Fruit fly (Drosophila melanogaster): ENCODE results near the gene Sap47.

Sap47 gene

DNA sequence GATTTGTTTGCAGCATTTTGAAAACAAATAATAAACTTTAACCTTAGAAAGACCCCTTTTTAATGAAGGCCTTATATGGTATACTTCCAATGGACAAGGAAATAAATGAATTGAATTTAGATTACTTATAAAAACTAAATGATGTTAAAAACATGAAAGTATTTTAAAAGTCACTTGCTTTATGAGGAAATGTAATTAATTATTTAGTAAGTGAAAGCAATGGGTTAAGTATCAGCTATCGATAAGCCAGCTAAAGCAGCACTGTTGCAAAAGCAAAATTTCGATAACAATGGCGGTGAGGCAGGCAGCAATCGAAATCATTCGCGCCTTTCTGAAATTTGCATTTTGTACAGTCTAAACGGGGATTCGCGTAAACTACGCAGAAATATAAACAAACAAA is 30.3 kb downstream of the Sap47 start, which contains the start of the genes CG32856 and Rbf2 (continued):
- TF ChIP-seq Eip74EF (GFP tag; optimal IDR thresholded peaks at IDR 0.05) (no peak), cato (GFP tag; optimal IDR thresholded peaks at IDR 0.05; ENCODE audit: borderline replicate concordance) (peak; percentile 38), HLH4C (GFP tag; IDR thresholded peaks at IDR 0.05; ENCODE audit: partially characterized antibody) (peak; percentile 92), CG8388 (GFP tag; optimal IDR thresholded peaks at IDR 0.05) (peak; percentile 79), ranshi (GFP tag; IDR thresholded peaks at IDR 0.05) (peak; percentile 69), CG6254 (GFP tag; optimal IDR thresholded peaks at IDR 0.05) (peak; percentile 20), chm (GFP tag; IDR thresholded peaks at IDR 0.05) (no peak), CG13424 (tag; optimal IDR thresholded peaks at IDR 0.05) (peak; percentile 91), Ets97D (GFP tag; optimal IDR thresholded peaks at IDR 0.05) (peak; percentile 90), CG4424 (GFP tag; optimal IDR thresholded peaks at IDR 0.05) (peak; percentile 63), CG1529 (GFP tag; optimal IDR thresholded peaks at IDR 0.05) (no peak), CG7987 (GFP tag; optimal IDR thresholded peaks at IDR 0.05) (no peak), HmgZ (tag; optimal IDR thresholded peaks at IDR 0.05) (peak; percentile 90), Adf1 (GFP tag; IDR thresholded peaks at IDR 0.05) (peak; percentile 64; the same call in 1 of the 2 replicates), z (GFP tag; IDR thresholded peaks at IDR 0.05) (no peak), Ptx1 (GFP tag; IDR thresholded peaks at IDR 0.05) (no peak; the same call in 1 of the 2 replicates), hb (GFP tag; IDR thresholded peaks at IDR 0.05; ENCODE audit: partially characterized antibody) (peak; percentile 89), Atf6 (GFP tag; IDR thresholded peaks at IDR 0.05) (peak; percentile 86), sens (GFP tag) (peak; percentile 93), nerfin-1 (tag; optimal IDR thresholded peaks at IDR 0.05) (peak; percentile 75), Myb (GFP tag; optimal IDR thresholded peaks at IDR 0.05) (peak; percentile 65), row (GFP tag; IDR thresholded peaks at IDR 0.05) (peak; percentile 95), dimm (GFP tag; IDR thresholded peaks at IDR 0.05) (no peak), chinmo (GFP tag; IDR thresholded peaks at IDR 0.05; ENCODE audit: partially characterized antibody) (0 out of 4 replicates have a peak, but pooled peaks have one; percentile 68), sima (GFP tag; optimal IDR thresholded peaks at IDR 0.05) (no peak), BEAF-32 (GFP tag; optimal IDR thresholded peaks at IDR 0.05) (peak; percentile 79), Nf-YB (GFP tag; optimal IDR thresholded peaks at IDR 0.05) (peak; percentile 64), CG10979 (tag; optimal IDR thresholded peaks at IDR 0.05) (peak; percentile 23), bowl (GFP tag; IDR thresholded peaks at IDR 0.05) (0 out of 2 replicates have a peak, but pooled peaks have one; percentile 31), ind (GFP tag; optimal IDR thresholded peaks at IDR 0.05) (peak; percentile 65), kay (GFP tag; optimal IDR thresholded peaks at IDR 0.05) (peak; percentile 39), gsb-n (tag; optimal IDR thresholded peaks at IDR 0.05) (peak; percentile 78), CG14050 (GFP tag; IDR thresholded peaks at IDR 0.05) (peak; percentile 63), ase (GFP tag; IDR thresholded peaks at IDR 0.05) (no peak), Neu2 (GFP tag; optimal IDR thresholded peaks at IDR 0.05; ENCODE audit: borderline replicate concordance) (peak; percentile 21), CG9609 (GFP tag; optimal IDR thresholded peaks at IDR 0.05) (peak; percentile 68), her (GFP tag; optimal IDR thresholded peaks at IDR 0.05) (peak; percentile 73), CG11085 (GFP tag; IDR thresholded peaks at IDR 0.05) (no peak), H2.0 (GFP tag; IDR thresholded peaks at IDR 0.05) (peak; percentile 86), Mes4 (GFP tag; optimal IDR thresholded peaks at IDR 0.05) (peak; percentile 68), CG2875 (GFP tag; optimal IDR thresholded peaks at IDR 0.05) (peak; percentile 3), Tbp (GFP tag; optimal IDR thresholded peaks at IDR 0.05) (no peak), HLH3B (GFP tag; IDR thresholded peaks at IDR 0.05) (no peak), zfh2 (GFP tag; optimal IDR thresholded peaks at IDR 0.05) (peak; percentile 87), CG2129 (GFP tag; IDR thresholded peaks at IDR 0.05; ENCODE audit: partially characterized antibody) (peak; percentile 41), stwl (tag; optimal IDR thresholded peaks at IDR 0.05) (peak; percentile 82), tup (GFP tag; optimal IDR thresholded peaks at IDR 0.05) (peak; percentile 57), Fer1 (GFP tag; optimal IDR thresholded peaks at IDR 0.05) (peak; percentile 16), ewg (GFP tag; optimal IDR thresholded peaks at IDR 0.05) (peak; percentile 43), CG1024 (GFP tag; IDR thresholded peaks at IDR 0.05) (no peak), mam (GFP tag; optimal IDR thresholded peaks at IDR 0.05) (peak; percentile 89)

All from whole organism, embryonic.